Fruit fly (Drosophila melanogaster) whole organism, embryonic: ENCODE results near the gene CG16790.
A peak's percentile ranks its signal among the peaks of the same experiment; 100 is the strongest.

Source experiments
- Aef1 ChIP-seq: fragments of 200-800 bp; sonication (Bioruptor generic); IDR thresholded peaks from 3 replicates; pipeline ENCODE4 v1.3.6; 2022; ENCODE audit warnings: missing biosample characterization, missing genetic modification characterization
- CG10209 ChIP-seq: fragments of 200-800 bp; sonication (Bioruptor generic); optimal IDR thresholded peaks from 3 replicates; lab custom pipeline; 2017; ENCODE audit warnings: missing biosample characterization, mild to moderate bottlenecking, missing genetic modification characterization, missing genetic modification reagents
- CG1024 ChIP-seq: fragments of 200-800 bp; sonication (Bioruptor generic); IDR thresholded peaks from 2 replicates; pipeline ENCODE4 v1.3.6; 2022; ENCODE audit warnings: missing biosample characterization, missing genetic modification characterization
- CG10321 ChIP-seq: fragments of 200-800 bp; sonication (Bioruptor generic); IDR thresholded peaks from 2 replicates; pipeline ENCODE4 v1.3.6; 2022; ENCODE audit warnings: missing biosample characterization, missing genetic modification characterization
- CG10565 ChIP-seq: fragments of 200-800 bp; sonication (Bioruptor generic); optimal IDR thresholded peaks from 3 replicates; lab custom pipeline; 2016; ENCODE audit warnings: missing biosample characterization, mild to moderate bottlenecking, missing genetic modification characterization
- CG12236 ChIP-seq: fragments of 200-800 bp; sonication (Bioruptor generic); optimal IDR thresholded peaks from 2 replicates; lab custom pipeline; 2016; ENCODE audit warnings: missing biosample characterization, missing genetic modification characterization
- CG13424 ChIP-seq: fragments of 200-800 bp; sonication (Bioruptor generic); optimal IDR thresholded peaks from 2 replicates; lab custom pipeline; 2019; ENCODE audit warnings: missing biosample characterization, mild to moderate bottlenecking, missing genetic modification characterization, moderate library complexity
- CG14014 ChIP-seq: fragments of 200-800 bp; sonication (Bioruptor generic); IDR thresholded peaks from 2 replicates; pipeline ENCODE4 v1.3.6; 2022; ENCODE audit warnings: missing biosample characterization, missing genetic modification characterization
- CG14050 ChIP-seq: fragments of 200-800 bp; sonication (Bioruptor generic); IDR thresholded peaks from 3 replicates; pipeline ENCODE4 v1.3.6; 2022; ENCODE audit warnings: missing biosample characterization, missing genetic modification characterization
- CG14965 ChIP-seq: fragments of 200-800 bp; sonication (Bioruptor generic); optimal IDR thresholded peaks from 2 replicates; lab custom pipeline; 2016; ENCODE audit warnings: missing biosample characterization, missing genetic modification characterization, borderline replicate concordance
- CG17802 ChIP-seq: fragments of 200-800 bp; sonication (Bioruptor generic); optimal IDR thresholded peaks from 2 replicates; lab custom pipeline; 2018; ENCODE audit warnings: missing biosample characterization, mild to moderate bottlenecking, missing genetic modification characterization, moderate library complexity
- CG2889 ChIP-seq: fragments of 200-800 bp; sonication (Bioruptor generic); IDR thresholded peaks from 3 replicates; pipeline ENCODE4 v1.3.6; 2022; ENCODE audit warnings: missing biosample characterization, missing genetic modification characterization
- CG32532 ChIP-seq: fragments of 200-800 bp; sonication (Bioruptor generic); IDR thresholded peaks from 2 replicates; pipeline ENCODE4 v1.3.6; 2022; ENCODE audit warnings: missing biosample characterization, missing genetic modification characterization
- CG32772 ChIP-seq: fragments of 200-800 bp; sonication (Bioruptor generic); IDR thresholded peaks from 2 replicates; pipeline ENCODE4 v1.3.6; 2022; ENCODE audit warnings: missing biosample characterization, missing genetic modification characterization
- CG4854 ChIP-seq: fragments of 200-800 bp; sonication (Bioruptor generic); optimal IDR thresholded peaks from 2 replicates; lab custom pipeline; 2016; ENCODE audit warnings: missing biosample characterization, missing genetic modification characterization, inconsistent platforms
- CG5180 ChIP-seq: fragments of 200-800 bp; sonication (Bioruptor generic); optimal IDR thresholded peaks from 3 replicates; lab custom pipeline; 2017; ENCODE audit warnings: missing biosample characterization, missing genetic modification characterization, mild to moderate bottlenecking, moderate library complexity, missing genetic modification reagents
- CG8359 ChIP-seq: fragments of 200-800 bp; sonication (Bioruptor generic); optimal IDR thresholded peaks from 2 replicates; lab custom pipeline; 2017; ENCODE audit warnings: missing biosample characterization, mild to moderate bottlenecking, missing genetic modification characterization, borderline replicate concordance
- CG9215 ChIP-seq: fragments of 200-800 bp; sonication (Bioruptor generic); IDR thresholded peaks from 2 replicates; pipeline ENCODE4 v1.3.6; 2022; ENCODE audit warnings: missing biosample characterization, missing genetic modification characterization
- Chrac-16 ChIP-seq: fragments of 200-800 bp; sonication (Bioruptor generic); optimal IDR thresholded peaks from 3 replicates; lab custom pipeline; 2016; ENCODE audit warnings: missing biosample characterization, missing genetic modification characterization
- CkIIα-i1 ChIP-seq: fragments of 200-800 bp; sonication (Bioruptor generic); IDR thresholded peaks from 2 replicates; pipeline ENCODE4 v1.3.6; 2022; ENCODE audit warnings: missing biosample characterization, missing genetic modification characterization
- D ChIP-seq, 2 experiments: fragments of 200-800 bp in 1 of 2; fragments of >200 bp in 1 of 2; sonication (Bioruptor generic) in 1 of 2; optimal IDR thresholded peaks; 2 replicates in 1 of 2; 3 replicates in 1 of 2; lab custom pipeline; 2017; ENCODE audit warnings: mild to moderate bottlenecking in 1 of 2, missing biosample characterization in 1 of 2, missing genetic modification characterization in 1 of 2, missing genetic modification reagents in 1 of 2
- Dfd ChIP-seq, 2 experiments: fragments of >200 bp; optimal IDR thresholded peaks; 2 replicates each; lab custom pipeline; 2017; ENCODE audit warnings: missing biosample characterization in 2 of 2, missing genetic modification characterization in 2 of 2
- HLH4C ChIP-seq: fragments of 200-800 bp; sonication (Bioruptor generic); IDR thresholded peaks from 3 replicates; pipeline ENCODE4 v1.3.6; 2022; ENCODE audit warnings: missing biosample characterization, missing genetic modification characterization; ENCODE audit not compliant: partially characterized antibody
- Mrtf ChIP-seq: fragments of 200-800 bp; sonication (Bioruptor generic); IDR thresholded peaks from 3 replicates; pipeline ENCODE4 v1.3.6; 2022; ENCODE audit warnings: missing biosample characterization, missing genetic modification characterization
- Nf-YB ChIP-seq: fragments of 200-800 bp; sonication (Bioruptor generic); optimal IDR thresholded peaks from 3 replicates; lab custom pipeline; 2019; ENCODE audit warnings: missing biosample characterization, mild to moderate bottlenecking, missing genetic modification characterization, moderate library complexity
- PHDP ChIP-seq: fragments of 200-800 bp; sonication (Bioruptor generic); optimal IDR thresholded peaks from 3 replicates; lab custom pipeline; 2018; ENCODE audit warnings: missing biosample characterization, mild to moderate bottlenecking, missing genetic modification characterization, moderate library complexity
- Ravus ChIP-seq: fragments of 200-800 bp; sonication (Bioruptor generic); IDR thresholded peaks from 2 replicates; pipeline ENCODE4 v1.3.6; 2022; ENCODE audit warnings: missing biosample characterization, missing genetic modification characterization
- Sry-β ChIP-seq: fragments of 200-800 bp; sonication (Bioruptor generic); optimal IDR thresholded peaks from 2 replicates; lab custom pipeline; 2018; ENCODE audit warnings: missing biosample characterization, mild to moderate bottlenecking, missing genetic modification characterization, moderate library complexity
- Xbp1 ChIP-seq: fragments of 200-800 bp; sonication (Bioruptor generic); optimal IDR thresholded peaks from 3 replicates; lab custom pipeline; 2016; ENCODE audit warnings: missing biosample characterization, mild to moderate bottlenecking, missing genetic modification characterization
- ab ChIP-seq: fragments of 200-800 bp; sonication (Bioruptor generic); optimal IDR thresholded peaks from 2 replicates; lab custom pipeline; 2016; ENCODE audit warnings: missing biosample characterization, missing genetic modification characterization
- ap ChIP-seq: fragments of 200-800 bp; sonication (Bioruptor generic); IDR thresholded peaks from 2 replicates; pipeline ENCODE4 v1.3.6; 2022; ENCODE audit warnings: missing biosample characterization, missing genetic modification characterization
- br ChIP-seq: fragments of >200 bp; optimal IDR thresholded peaks from 2 replicates; lab custom pipeline; 2017
- croc ChIP-seq: fragments of 200-800 bp; sonication (Bioruptor generic); conservative IDR thresholded peaks from 3 replicates; pipeline ENCODE4 v1.3.6; 2022; ENCODE audit warnings: missing biosample characterization, missing genetic modification characterization
- dmrt11E ChIP-seq: fragments of 200-800 bp; sonication (Bioruptor generic); optimal IDR thresholded peaks from 3 replicates; lab custom pipeline; 2018; ENCODE audit warnings: missing biosample characterization, mild to moderate bottlenecking, missing genetic modification characterization, moderate library complexity
- fd102C ChIP-seq: fragments of 200-800 bp; sonication (Bioruptor generic); optimal IDR thresholded peaks from 2 replicates; lab custom pipeline; 2018; ENCODE audit warnings: missing biosample characterization, mild to moderate bottlenecking, missing genetic modification characterization, moderate library complexity
- fd3F ChIP-seq: fragments of 200-800 bp; sonication (Bioruptor generic); optimal IDR thresholded peaks from 2 replicates; lab custom pipeline; 2018; ENCODE audit warnings: missing biosample characterization, mild to moderate bottlenecking, missing genetic modification characterization, moderate library complexity
- inv ChIP-seq: fragments of 200-800 bp; sonication (Bioruptor generic); IDR thresholded peaks from 2 replicates; pipeline ENCODE4 v1.3.6; 2022; ENCODE audit warnings: missing biosample characterization, missing genetic modification characterization; ENCODE audit not compliant: partially characterized antibody
- kah ChIP-seq: fragments of 200-800 bp; sonication (Bioruptor generic); optimal IDR thresholded peaks from 2 replicates; lab custom pipeline; 2018; ENCODE audit warnings: missing biosample characterization, mild to moderate bottlenecking, missing genetic modification characterization
- knrl ChIP-seq: fragments of 200-800 bp; sonication (Bioruptor generic); IDR thresholded peaks from 3 replicates; pipeline ENCODE4 v1.3.6; 2022; ENCODE audit warnings: missing biosample characterization, missing genetic modification characterization; ENCODE audit not compliant: partially characterized antibody
- org-1 ChIP-seq: fragments of 200-800 bp; sonication (Bioruptor generic); optimal IDR thresholded peaks from 2 replicates; lab custom pipeline; 2017; ENCODE audit warnings: missing biosample characterization, missing genetic modification characterization
- otp ChIP-seq: fragments of 200-800 bp; sonication (Bioruptor generic); IDR thresholded peaks from 3 replicates; pipeline ENCODE4, ENCODE4 v1.3.6; 2022; ENCODE audit warnings: missing biosample characterization, missing genetic modification characterization
- phol ChIP-seq: fragments of 200-800 bp; sonication (Bioruptor generic); optimal IDR thresholded peaks from 3 replicates; lab custom pipeline; 2018; ENCODE audit warnings: missing biosample characterization, mild to moderate bottlenecking, missing genetic modification characterization, moderate library complexity
- prd ChIP-seq, 3 experiments: fragments of >200 bp in 2 of 3; fragments of 200-800 bp in 1 of 3; sonication (Bioruptor generic) in 1 of 3; optimal IDR thresholded peaks in 2 of 3; IDR thresholded peaks in 1 of 3; 2 replicates in 2 of 3; 3 replicates in 1 of 3; pipeline versions ENCODE4 v1.3.6 to Lab custom; 2017 to 2022; ENCODE audit warnings: missing biosample characterization in 1 of 3, missing genetic modification characterization in 1 of 3
- pum ChIP-seq: fragments of 200-800 bp; sonication (Bioruptor generic); optimal IDR thresholded peaks from 2 replicates; lab custom pipeline; 2016; ENCODE audit warnings: missing biosample characterization, missing genetic modification characterization
- salm ChIP-seq: fragments of 200-800 bp; sonication (Bioruptor generic); optimal IDR thresholded peaks from 2 replicates; lab custom pipeline; 2018; ENCODE audit warnings: missing biosample characterization, mild to moderate bottlenecking, missing genetic modification characterization
- shn ChIP-seq: fragments of 200-800 bp; sonication (Bioruptor generic); optimal IDR thresholded peaks from 3 replicates; lab custom pipeline; 2016; ENCODE audit warnings: missing biosample characterization, missing genetic modification characterization
- sima ChIP-seq: fragments of 200-800 bp; sonication (Bioruptor generic); optimal IDR thresholded peaks from 2 replicates; lab custom pipeline; 2016; ENCODE audit warnings: missing biosample characterization, missing genetic modification characterization
- sr ChIP-seq: fragments of 200-800 bp; sonication (Bioruptor generic); IDR thresholded peaks from 3 replicates; pipeline ENCODE4 v1.3.6; 2022; ENCODE audit warnings: missing biosample characterization, missing genetic modification characterization
- vvl ChIP-seq: fragments of 200-800 bp; sonication (Bioruptor generic); IDR thresholded peaks from 2 replicates; pipeline ENCODE4 v1.3.6; 2022; ENCODE audit warnings: missing biosample characterization, missing genetic modification characterization
- zen2 ChIP-seq: fragments of 200-800 bp; sonication (Bioruptor generic); IDR thresholded peaks from 3 replicates; pipeline ENCODE4 v1.3.6; 2022; ENCODE audit warnings: missing biosample characterization, missing genetic modification characterization; ENCODE audit not compliant: partially characterized antibody

CG16790 gene

DNA sequence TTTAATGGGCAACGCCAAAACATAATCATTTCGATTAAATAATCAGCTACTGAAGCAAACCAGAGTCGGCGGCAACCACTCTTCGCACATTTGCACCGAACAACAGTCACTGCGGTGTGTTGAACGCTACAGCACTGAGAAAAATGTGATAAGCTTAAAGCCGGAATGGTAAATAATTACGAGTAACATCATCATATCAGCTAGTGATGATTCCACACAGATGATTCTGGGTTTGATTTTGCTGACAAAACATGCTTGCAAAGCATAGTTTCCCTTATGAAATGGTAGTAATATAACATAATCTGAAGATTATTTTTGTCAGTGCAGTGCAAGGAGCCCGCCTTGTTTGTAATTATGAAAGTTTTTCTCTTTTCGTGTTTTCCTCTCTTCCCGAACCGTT is 28.1 kb upstream of the CG16790 start (continued):
- no peak for TF ChIP-seq sima (GFP tag; lab: Kevin White, UChicago)
- TF ChIP-seq zen2 (GFP tag; lab: Robert Waterston, UW): no peak
- TF ChIP-seq CG4854 (GFP tag; lab: Kevin White, UChicago): no peak
- no peak for TF ChIP-seq otp
- no peak for TF ChIP-seq CG5180 (GFP tag; lab: Kevin White, UChicago)
- peak; percentile 58 for TF ChIP-seq CG10209
- TF ChIP-seq CG14050 (GFP tag; lab: Robert Waterston, UW): no peak
- no peak for TF ChIP-seq Nf-YB (GFP tag; lab: Kevin White, UChicago)
- 0 out of 2 replicates have a peak, but pooled peaks have one; percentile 35 for TF ChIP-seq CG1024 (GFP tag; lab: Robert Waterston, UW)
- no peak for TF ChIP-seq HLH4C (GFP tag; lab: Robert Waterston, UW)
- TF ChIP-seq D (optimal IDR thresholded peaks at IDR 0.05; lab: Kevin White, UChicago): no peak
- TF ChIP-seq D (GFP tag; optimal IDR thresholded peaks at IDR 0.05; lab: Kevin White, UChicago): peak; percentile 68
- peak; percentile 47 for TF ChIP-seq CG13424 (tag; lab: Kevin White, UChicago)
- no peak for TF ChIP-seq CG14014
- TF ChIP-seq Xbp1 (GFP tag; lab: Kevin White, UChicago): peak; percentile 64
- TF ChIP-seq Dfd (GFP tag; optimal IDR thresholded peaks at IDR 0.05; lab: Kevin White, UChicago): no peak
- TF ChIP-seq CG32772 (GFP tag; lab: Robert Waterston, UW): 0 out of 2 replicates have a peak, but pooled peaks have one; percentile 19
- TF ChIP-seq shn: no peak
- no peak for TF ChIP-seq Ravus
- TF ChIP-seq fd102C: no peak
- no peak for TF ChIP-seq knrl
- no peak for TF ChIP-seq Aef1 (GFP tag; lab: Robert Waterston, UW)
- peak; percentile 43 for TF ChIP-seq PHDP (tag; lab: Kevin White, UChicago)
- no peak for TF ChIP-seq Sry-β
- TF ChIP-seq kah: no peak
- peak; percentile 55 for TF ChIP-seq Chrac-16 (GFP tag; lab: Kevin White, UChicago)
- TF ChIP-seq vvl (GFP tag; lab: Robert Waterston, UW): peak; percentile 51; the same call in 1 of the 2 replicates
- TF ChIP-seq pum (GFP tag; lab: Kevin White, UChicago): peak; percentile 43
- TF ChIP-seq croc (GFP tag; lab: Robert Waterston, UW): no peak
- TF ChIP-seq CkIIα-i1 (GFP tag; lab: Robert Waterston, UW): no peak
- TF ChIP-seq CG17802 (tag; lab: Kevin White, UChicago): peak; percentile 26
- no peak for TF ChIP-seq prd (optimal IDR thresholded peaks at IDR 0.05; lab: Kevin White, UChicago)
- TF ChIP-seq prd (GFP tag; IDR thresholded peaks at IDR 0.05; lab: Robert Waterston, UW): peak; percentile 51; the same call in 1 of the 3 replicates
- no peak for TF ChIP-seq org-1 (GFP tag; lab: Kevin White, UChicago)
- TF ChIP-seq sr (GFP tag; lab: Robert Waterston, UW): no peak
- peak; percentile 26 for TF ChIP-seq CG12236 (GFP tag; lab: Kevin White, UChicago)
- no peak for TF ChIP-seq CG32532 (GFP tag; lab: Robert Waterston, UW)
- TF ChIP-seq CG14965 (GFP tag; lab: Kevin White, UChicago): no peak
- peak; percentile 75 for TF ChIP-seq phol (tag; lab: Kevin White, UChicago)
- TF ChIP-seq Mrtf: 0 out of 3 replicates have a peak, but pooled peaks have one; percentile 18
- TF ChIP-seq salm (tag; lab: Kevin White, UChicago): peak; percentile 43
- no peak for TF ChIP-seq CG9215
- TF ChIP-seq ap: no peak
- TF ChIP-seq inv (GFP tag; lab: Robert Waterston, UW): no peak
- peak; percentile 53 for TF ChIP-seq CG8359 (GFP tag; lab: Kevin White, UChicago)
- peak; percentile 26 for TF ChIP-seq ab (GFP tag; lab: Kevin White, UChicago)
- TF ChIP-seq CG10565 (GFP tag; lab: Kevin White, UChicago): no peak
- no peak for TF ChIP-seq CG2889
- peak; percentile 78 for TF ChIP-seq dmrt11E (tag; lab: Kevin White, UChicago)
- TF ChIP-seq br (lab: Kevin White, UChicago): no peak
- TF ChIP-seq CG10321 (GFP tag; lab: Robert Waterston, UW): no peak
- no peak for TF ChIP-seq fd3F
